Worm (Caenorhabditis elegans) whole organism, L1 larva: Measurements from ENCODE around the gene C01G6.2.

Experiments
- C04F5.9 ChIP-seq: sonication (generic microtip); optimal IDR thresholded peaks from 2 replicates; lab custom pipeline; 2016; ENCODE audit warnings: missing genetic modification characterization, missing compliant biosample characterization
- C16A3.4 ChIP-seq: fragments of 150-350 bp; optimal IDR thresholded peaks from 2 replicates; lab custom pipeline; 2014; ENCODE audit warnings: missing biosample characterization, missing genetic modification characterization
- C34B4.2 ChIP-seq: sonication (generic microtip); optimal IDR thresholded peaks from 2 replicates; lab custom pipeline; 2017; ENCODE audit warnings: mild to moderate bottlenecking, missing genetic modification characterization, missing compliant biosample characterization
- F16B12.6 ChIP-seq: fragments of 150-350 bp; optimal IDR thresholded peaks from 2 replicates; lab custom pipeline; 2014; ENCODE audit warnings: missing biosample characterization, missing genetic modification characterization
- Y116A8C.19 ChIP-seq: sonication (generic microtip); optimal IDR thresholded peaks from 2 replicates; lab custom pipeline; 2016; ENCODE audit warnings: missing compliant biosample characterization, missing genetic modification characterization, borderline replicate concordance
- aha-1 ChIP-seq: fragments of 150-350 bp; optimal IDR thresholded peaks from 2 replicates; lab custom pipeline; 2014; ENCODE audit warnings: missing biosample characterization, missing genetic modification characterization
- alr-1 ChIP-seq: fragments of 200-800 bp; sonication (Bioruptor generic); optimal IDR thresholded peaks from 2 replicates; lab custom pipeline; 2018; ENCODE audit warnings: borderline replicate concordance, mild to moderate bottlenecking, missing genetic modification characterization, missing compliant biosample characterization
- ama-1 ChIP-seq: fragments of 150-350 bp; optimal IDR thresholded peaks from 2 replicates; lab custom pipeline; 2014
- blmp-1 ChIP-seq: fragments of 150-350 bp; optimal IDR thresholded peaks from 2 replicates; lab custom pipeline; 2014; ENCODE audit warnings: missing biosample characterization, missing genetic modification characterization
- ceh-88 ChIP-seq: fragments of 200-800 bp; sonication (Bioruptor generic); IDR thresholded peaks from 2 replicates; pipeline ENCODE4 v1.3.6; 2022; ENCODE audit warnings: missing genetic modification characterization, missing compliant biosample characterization
- dsc-1 ChIP-seq: sonication (generic microtip); optimal IDR thresholded peaks from 2 replicates; lab custom pipeline; 2016; ENCODE audit warnings: mild to moderate bottlenecking, missing genetic modification characterization, missing compliant biosample characterization
- efl-1 ChIP-seq, 4 experiments: fragments of 150-350 bp; optimal IDR thresholded peaks in 3 of 4; peaks in 1 of 4; 1 replicate in 1 of 4; 2 replicates in 3 of 4; lab custom pipeline; 2014; ENCODE audit warnings: missing biosample characterization in 2 of 4, missing genetic modification characterization in 2 of 4, missing genetic modification reagents in 2 of 4
- efl-3 ChIP-seq: fragments of 200-800 bp; sonication (Bioruptor generic); optimal IDR thresholded peaks from 2 replicates; lab custom pipeline; 2018; ENCODE audit warnings: mild to moderate bottlenecking, missing genetic modification characterization, missing compliant biosample characterization
- egl-13 ChIP-seq: sonication (generic microtip); optimal IDR thresholded peaks from 2 replicates; lab custom pipeline; 2016; ENCODE audit warnings: missing genotype, missing genetic modification reagents, missing genetic modification characterization, missing compliant biosample characterization
- egl-27 ChIP-seq, 2 experiments: fragments of 150-350 bp in 1 of 2; sonication (generic microtip); optimal IDR thresholded peaks; 3 replicates each; lab custom pipeline; 2017 to 2018; ENCODE audit warnings: missing biosample characterization in 2 of 2, missing genetic modification characterization in 2 of 2, missing genetic modification reagents in 2 of 2
- elt-2 ChIP-seq: sonication (generic microtip); optimal IDR thresholded peaks from 2 replicates; lab custom pipeline; 2016; ENCODE audit warnings: missing genetic modification characterization, mild to moderate bottlenecking, inconsistent platforms, missing compliant biosample characterization, missing genetic modification reagents
- elt-3 ChIP-seq, 6 experiments: fragments of 150-350 bp in 1 of 6; sonication (generic microtip); optimal IDR thresholded peaks; 2 replicates each; lab custom pipeline; 2017 to 2018; ENCODE audit warnings: missing biosample characterization in 6 of 6, missing genetic modification characterization in 6 of 6, inconsistent platforms in 1 of 6
- fkh-10 ChIP-seq: sonication (generic microtip); optimal IDR thresholded peaks from 2 replicates; lab custom pipeline; 2017; ENCODE audit warnings: missing biosample characterization, missing genetic modification reagents, missing genetic modification characterization
- fkh-4 ChIP-seq: sonication (generic microtip); optimal IDR thresholded peaks from 2 replicates; lab custom pipeline; 2016; ENCODE audit warnings: missing compliant biosample characterization, missing genetic modification characterization, borderline replicate concordance
- fkh-8 ChIP-seq: sonication (generic microtip); optimal IDR thresholded peaks from 2 replicates; lab custom pipeline; 2016; ENCODE audit warnings: mild to moderate bottlenecking, missing genetic modification characterization, missing compliant biosample characterization
- grh-1 ChIP-seq: fragments of 200-800 bp; sonication (Bioruptor generic); IDR thresholded peaks from 2 replicates; pipeline ENCODE4 v1.3.6; 2022; ENCODE audit warnings: missing genetic modification reagents, missing genetic modification characterization, missing compliant biosample characterization
- hlh-17 ChIP-seq: fragments of 200-800 bp; sonication (Bioruptor generic); optimal IDR thresholded peaks from 2 replicates; lab custom pipeline; 2018; ENCODE audit warnings: missing genetic modification characterization, mild to moderate bottlenecking, missing compliant biosample characterization, moderate library complexity, borderline replicate concordance
- hlh-4 ChIP-seq: sonication (generic microtip); optimal IDR thresholded peaks from 2 replicates; lab custom pipeline; 2016; ENCODE audit warnings: mild to moderate bottlenecking, missing genetic modification characterization, missing compliant biosample characterization
- hpl-2 ChIP-seq: fragments of 150-350 bp; optimal IDR thresholded peaks from 2 replicates; lab custom pipeline; 2014; ENCODE audit warnings: missing biosample characterization, missing genetic modification reagents, missing genetic modification characterization
- irx-1 ChIP-seq: sonication (generic microtip); optimal IDR thresholded peaks from 2 replicates; lab custom pipeline; 2016; ENCODE audit warnings: missing genetic modification characterization, missing compliant biosample characterization
- isw-1 ChIP-seq: fragments of 200-800 bp; sonication (Bioruptor generic); IDR thresholded peaks from 2 replicates; pipeline ENCODE4 v1.3.6; 2022; ENCODE audit warnings: missing genetic modification characterization, missing compliant biosample characterization
- jun-1 ChIP-seq: fragments of 150-350 bp; optimal IDR thresholded peaks from 2 replicates; lab custom pipeline; 2014; ENCODE audit warnings: missing biosample characterization, missing genetic modification reagents, missing genetic modification characterization
- lin-13 ChIP-seq: fragments of 150-350 bp; optimal IDR thresholded peaks from 2 replicates; lab custom pipeline; 2014; ENCODE audit warnings: missing biosample characterization, missing genetic modification reagents, missing genetic modification characterization
- lin-14 ChIP-seq: fragments of 200-800 bp; sonication (Bioruptor generic); optimal IDR thresholded peaks from 2 replicates; lab custom pipeline; 2018; ENCODE audit warnings: mild to moderate bottlenecking, missing genetic modification characterization, moderate library complexity, missing compliant biosample characterization
- lin-15B ChIP-seq: fragments of 150-350 bp; sonication (generic microtip); optimal IDR thresholded peaks from 3 replicates; lab custom pipeline; 2014; ENCODE audit warnings: missing biosample characterization, missing genetic modification characterization
- lin-35 ChIP-seq, 2 experiments: fragments of 150-350 bp; optimal IDR thresholded peaks; 2 replicates each; lab custom pipeline; 2014; ENCODE audit warnings: missing biosample characterization in 2 of 2, missing genetic modification characterization in 2 of 2, missing genetic modification reagents in 2 of 2
- nhr-11 ChIP-seq: fragments of 150-350 bp; optimal IDR thresholded peaks from 2 replicates; lab custom pipeline; 2014; ENCODE audit warnings: missing biosample characterization, missing genetic modification characterization
- nhr-20 ChIP-seq: sonication (generic microtip); optimal IDR thresholded peaks from 2 replicates; lab custom pipeline; 2016; ENCODE audit warnings: mild to moderate bottlenecking, missing genetic modification characterization, missing compliant biosample characterization
- nhr-237 ChIP-seq: fragments of 150-350 bp; optimal IDR thresholded peaks from 2 replicates; lab custom pipeline; 2014; ENCODE audit warnings: missing biosample characterization, missing genetic modification characterization
- nhr-28 ChIP-seq: fragments of 150-350 bp; optimal IDR thresholded peaks from 2 replicates; lab custom pipeline; 2014; ENCODE audit warnings: missing biosample characterization, missing genetic modification characterization
- nhr-47 ChIP-seq: sonication (generic microtip); optimal IDR thresholded peaks from 2 replicates; lab custom pipeline; 2016; ENCODE audit warnings: mild to moderate bottlenecking, missing genetic modification characterization, moderate library complexity, missing compliant biosample characterization
- nhr-76 ChIP-seq: sonication (generic microtip); optimal IDR thresholded peaks from 2 replicates; lab custom pipeline; 2017; ENCODE audit warnings: missing biosample characterization, missing genetic modification characterization
- nhr-77 ChIP-seq: fragments of 150-350 bp; optimal IDR thresholded peaks from 2 replicates; lab custom pipeline; 2014; ENCODE audit warnings: missing biosample characterization, missing genetic modification characterization
- nhr-84 ChIP-seq: sonication (generic microtip); optimal IDR thresholded peaks from 2 replicates; lab custom pipeline; 2017; ENCODE audit warnings: missing biosample characterization, missing genetic modification characterization
- nhr-85 ChIP-seq: sonication (generic microtip); peaks from one replicate; lab custom pipeline; 2016; ENCODE audit warnings: missing genetic modification characterization, inconsistent platforms, missing compliant biosample characterization
- skn-1 ChIP-seq: fragments of 150-350 bp; optimal IDR thresholded peaks from 2 replicates; lab custom pipeline; 2014; ENCODE audit warnings: missing biosample characterization, missing genetic modification characterization
- snpc-4 ChIP-seq: fragments of 150-350 bp; optimal IDR thresholded peaks from 2 replicates; lab custom pipeline; 2014; ENCODE audit warnings: missing biosample characterization, missing genetic modification characterization
- snu-23 ChIP-seq: sonication (generic microtip); optimal IDR thresholded peaks from 2 replicates; lab custom pipeline; 2016; ENCODE audit warnings: missing genetic modification characterization, missing compliant biosample characterization
- sox-4 ChIP-seq: sonication (generic microtip); optimal IDR thresholded peaks from 2 replicates; lab custom pipeline; 2016; ENCODE audit warnings: missing genetic modification characterization, missing compliant biosample characterization
- sup-37 ChIP-seq: fragments of 200-800 bp; sonication (Bioruptor generic); optimal IDR thresholded peaks from 2 replicates; lab custom pipeline; 2018; ENCODE audit warnings: mild to moderate bottlenecking, missing genetic modification characterization, missing compliant biosample characterization
- swsn-7 ChIP-seq: sonication (generic microtip); optimal IDR thresholded peaks from 2 replicates; lab custom pipeline; 2016; ENCODE audit warnings: missing genetic modification characterization, missing compliant biosample characterization
- tbx-2 ChIP-seq: sonication (generic microtip); optimal IDR thresholded peaks from 2 replicates; lab custom pipeline; 2016; ENCODE audit warnings: missing genetic modification characterization, missing compliant biosample characterization
- tlp-1 ChIP-seq: fragments of 150-350 bp; optimal IDR thresholded peaks from 2 replicates; lab custom pipeline; 2014; ENCODE audit warnings: missing biosample characterization, missing genetic modification characterization
- unc-130 ChIP-seq: fragments of 150-350 bp; optimal IDR thresholded peaks from 2 replicates; lab custom pipeline; 2017; ENCODE audit warnings: missing biosample characterization, missing genetic modification characterization, inconsistent platforms
- unc-30 ChIP-seq: sonication (generic microtip); optimal IDR thresholded peaks from 2 replicates; lab custom pipeline; 2017; ENCODE audit warnings: missing biosample characterization, missing genetic modification characterization
- unc-98 ChIP-seq: fragments of 200-800 bp; sonication (Bioruptor generic); IDR thresholded peaks from 2 replicates; pipeline ENCODE4 v1.3.6; 2022; ENCODE audit warnings: missing genetic modification characterization, missing compliant biosample characterization
- xbp-1 ChIP-seq: sonication (generic microtip); optimal IDR thresholded peaks from 2 replicates; lab custom pipeline; 2016; ENCODE audit warnings: missing genetic modification characterization, missing compliant biosample characterization
- zip-4 ChIP-seq: fragments of 200-800 bp; sonication (Bioruptor generic); optimal IDR thresholded peaks from 2 replicates; lab custom pipeline; 2018; ENCODE audit warnings: mild to moderate bottlenecking, missing genetic modification characterization, moderate library complexity, missing compliant biosample characterization
- ztf-11 ChIP-seq, 2 experiments: sonication (generic microtip); optimal IDR thresholded peaks; 2 replicates each; lab custom pipeline; 2016 to 2017; ENCODE audit warnings: missing genetic modification characterization in 2 of 2, missing biosample characterization in 1 of 2, missing compliant biosample characterization in 1 of 2

The C01G6.2 gene

DNA sequence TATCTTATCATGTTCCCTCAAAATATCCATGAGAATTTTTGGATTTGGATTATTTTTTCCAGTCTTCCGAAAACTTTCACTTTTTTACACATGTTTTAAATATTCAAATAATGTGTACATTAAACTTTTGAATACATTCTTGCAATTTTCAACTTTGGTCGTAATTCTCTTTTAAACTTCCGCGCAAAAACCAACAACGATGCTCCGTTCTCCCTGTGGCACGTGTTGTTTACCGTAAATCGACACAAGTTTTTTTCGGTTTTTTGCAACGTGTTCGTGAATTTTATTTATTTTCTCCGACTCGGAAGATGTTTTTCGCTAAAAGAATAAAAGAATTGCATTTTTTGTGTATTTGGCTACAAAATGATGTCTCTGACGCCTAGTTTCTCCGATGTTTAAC lies 24.1 kb upstream of the C01G6.2 start:
- TF ChIP-seq sup-37 (no peak), C34B4.2 (tag; lab: Kevin White, UChicago) (no peak), snu-23 (GFP tag; lab: Kevin White, UChicago) (peak; percentile 69), lin-13 (GFP tag; lab: Kevin White, UChicago) (no peak), efl-3 (GFP tag; lab: Kevin White, UChicago) (no peak), nhr-76 (tag; lab: Kevin White, UChicago) (no peak), nhr-85 (tag; lab: Kevin White, UChicago) (peak; percentile 75), tbx-2 (tag; lab: Kevin White, UChicago) (peak; percentile 60), tlp-1 (tag; lab: Kevin White, UChicago) (no peak), jun-1 (tag; lab: Kevin White, UChicago) (peak; percentile 6), nhr-237 (peak; percentile 14), unc-130 (peak; percentile 49), fkh-10 (GFP tag; lab: Kevin White, UChicago) (no peak), isw-1 (GFP tag; lab: Robert Waterston, UW) (peak; percentile 49; the same call in 1 of the 2 replicates), nhr-20 (peak; percentile 51), Y116A8C.19 (tag; lab: Kevin White, UChicago) (no peak), hpl-2 (no peak), nhr-28 (tag; lab: Kevin White, UChicago) (no peak), swsn-7 (tag; lab: Kevin White, UChicago) (peak; percentile 54), elt-3 (tag; optimal IDR thresholded peaks at IDR 0.05; lab: Kevin White, UChicago) (no peak), irx-1 (peak; percentile 2), fkh-8 (tag; lab: Kevin White, UChicago) (no peak), nhr-84 (tag; lab: Kevin White, UChicago) (no peak), ztf-11 (tag; optimal IDR thresholded peaks at IDR 0.05; lab: Kevin White, UChicago) (no peak), aha-1 (no peak), C04F5.9 (tag; lab: Kevin White, UChicago) (no peak), blmp-1 (peak; percentile 49), ceh-88 (GFP tag; lab: Robert Waterston, UW) (peak; percentile 48), alr-1 (tag; lab: Kevin White, UChicago) (no peak), elt-2 (tag; lab: Kevin White, UChicago) (no peak), skn-1 (tag; lab: Kevin White, UChicago) (peak; percentile 46), egl-27 (tag; optimal IDR thresholded peaks at IDR 0.05; lab: Kevin White, UChicago) (no peak), ama-1 (no peak), hlh-4 (no peak), nhr-47 (peak; percentile 65), unc-98 (GFP tag; lab: Robert Waterston, UW) (no peak), lin-35 (GFP tag; optimal IDR thresholded peaks at IDR 0.05; lab: Kevin White, UChicago) (peak; percentile 92 to 95), lin-15B (tag; lab: Kevin White, UChicago) (peak; percentile 41), lin-14 (GFP tag; lab: Kevin White, UChicago) (peak; percentile 59), fkh-4 (tag; lab: Kevin White, UChicago) (no peak), grh-1 (GFP tag; lab: Robert Waterston, UW) (0 out of 2 replicates have a peak, but pooled peaks have one; percentile 6), unc-30 (tag; lab: Kevin White, UChicago) (no peak), zip-4 (GFP tag; lab: Kevin White, UChicago) (no peak), hlh-17 (GFP tag; lab: Kevin White, UChicago) (no peak), dsc-1 (peak; percentile 10), snpc-4 (tag; lab: Kevin White, UChicago) (no peak), C16A3.4 (no peak), F16B12.6 (tag; lab: Kevin White, UChicago) (peak; percentile 16), xbp-1 (tag; lab: Kevin White, UChicago) (peak; percentile 68), nhr-11 (tag; lab: Kevin White, UChicago) (no peak), nhr-77 (tag; lab: Kevin White, UChicago) (peak; percentile 15), egl-13 (tag; lab: Kevin White, UChicago) (no peak), efl-1 (optimal IDR thresholded peaks at IDR 0.05; lab: Kevin White, UChicago) (peak; percentile 75 to 95), efl-1 (GFP tag; optimal IDR thresholded peaks at IDR 0.05 in 1 of 2; lab: Kevin White, UChicago) (peak; percentile 94 to 99), sox-4 (tag; lab: Kevin White, UChicago) (no peak)
